Worm (Caenorhabditis elegans): ENCODE results near the gene M01B2.10.

- TF ChIP-seq nhr-77 (tag; optimal IDR thresholded peaks at IDR 0.05) = no peak
- TF ChIP-seq madf-5 (GFP tag; IDR thresholded peaks at IDR 0.05) = no peak
Observed at ce11 chrV:15221330-15221729, 40.9 kb downstream of the M01B2.10 start, which contains the start of gene irld-25.
